Fruit fly (Drosophila melanogaster) whole organism, adult: ENCODE measurements around the gene robl37BC.

ENCODE experiments used
- CG11617 ChIP-seq: fragments of 200-800 bp; sonication (Bioruptor generic); optimal IDR thresholded peaks from 2 replicates; lab custom pipeline; 2017; ENCODE audit warnings: mild to moderate bottlenecking, missing biosample characterization, missing genetic modification reagents, missing genetic modification characterization
- CG12768 ChIP-seq: fragments of 200-800 bp; sonication (Bioruptor generic); optimal IDR thresholded peaks from 2 replicates; lab custom pipeline; 2017; ENCODE audit warnings: missing biosample characterization, missing genetic modification characterization, mild to moderate bottlenecking, moderate library complexity, missing genetic modification reagents
- CG14711 ChIP-seq: fragments of 200-800 bp; sonication (Bioruptor generic); optimal IDR thresholded peaks from 2 replicates; lab custom pipeline; 2018; ENCODE audit warnings: missing biosample characterization, mild to moderate bottlenecking, missing genetic modification characterization, moderate library complexity
- CG1620 ChIP-seq: fragments of 200-800 bp; sonication (Bioruptor generic); optimal IDR thresholded peaks from 2 replicates; lab custom pipeline; 2016; ENCODE audit warnings: missing biosample characterization, missing genetic modification characterization
- CG33017 ChIP-seq: fragments of 200-800 bp; sonication (Bioruptor generic); optimal IDR thresholded peaks from 2 replicates; lab custom pipeline; 2018; ENCODE audit warnings: missing biosample characterization, mild to moderate bottlenecking, missing genetic modification characterization, moderate library complexity
- CG5204 ChIP-seq: fragments of 200-800 bp; sonication (Bioruptor generic); optimal IDR thresholded peaks from 2 replicates; lab custom pipeline; 2016; ENCODE audit warnings: missing biosample characterization, missing genetic modification characterization
- CG7045 ChIP-seq: fragments of 200-800 bp; sonication (Bioruptor generic); optimal IDR thresholded peaks from 2 replicates; lab custom pipeline; 2017; ENCODE audit warnings: missing biosample characterization, mild to moderate bottlenecking, missing genetic modification characterization
- CG7101 ChIP-seq: fragments of 200-800 bp; sonication (Bioruptor generic); optimal IDR thresholded peaks from 2 replicates; lab custom pipeline; 2018; ENCODE audit warnings: missing biosample characterization, mild to moderate bottlenecking, missing genetic modification characterization, moderate library complexity
- Clk ChIP-seq: fragments of 200-800 bp; sonication (Bioruptor generic); optimal IDR thresholded peaks from 2 replicates; lab custom pipeline; 2017; ENCODE audit warnings: missing biosample characterization, missing genetic modification characterization
- Crg-1 ChIP-seq: fragments of 200-800 bp; sonication (Bioruptor generic); optimal IDR thresholded peaks from 2 replicates; lab custom pipeline; 2016; ENCODE audit warnings: missing biosample characterization, missing genetic modification characterization
- Hr96 ChIP-seq: fragments of 200-800 bp; sonication (Bioruptor generic); optimal IDR thresholded peaks from 2 replicates; lab custom pipeline; 2016; ENCODE audit warnings: missing biosample characterization, missing genetic modification characterization
- Mnt ChIP-seq: fragments of 200-800 bp; sonication (Bioruptor generic); optimal IDR thresholded peaks from 2 replicates; lab custom pipeline; 2016; ENCODE audit warnings: missing biosample characterization, mild to moderate bottlenecking, missing genetic modification characterization
- bab1 ChIP-seq: fragments of 200-800 bp; sonication (Bioruptor generic); optimal IDR thresholded peaks from 3 replicates; lab custom pipeline; 2019; ENCODE audit warnings: missing biosample characterization, mild to moderate bottlenecking, missing genetic modification characterization, moderate library complexity
- cic ChIP-seq: fragments of 200-800 bp; sonication (Bioruptor generic); optimal IDR thresholded peaks from 2 replicates; lab custom pipeline; 2017; ENCODE audit warnings: missing biosample characterization, mild to moderate bottlenecking, missing genetic modification characterization, moderate library complexity
- cnc ChIP-seq, 2 experiments: fragments of >200 bp; optimal IDR thresholded peaks; 2 replicates each; lab custom pipeline; 2017
- kay ChIP-seq: fragments of 200-800 bp; sonication (Bioruptor generic); peaks from one replicate; lab custom pipeline; 2016; ENCODE audit warnings: missing biosample characterization, missing genetic modification characterization, borderline replicate concordance
- ovo ChIP-seq: fragments of 200-800 bp; sonication (Bioruptor generic); optimal IDR thresholded peaks from 2 replicates; lab custom pipeline; 2016; ENCODE audit warnings: missing biosample characterization, missing genetic modification characterization
- pad ChIP-seq: fragments of 200-800 bp; sonication (Bioruptor generic); optimal IDR thresholded peaks from 3 replicates; lab custom pipeline; 2017; ENCODE audit warnings: missing biosample characterization, missing genetic modification characterization, mild to moderate bottlenecking, moderate library complexity, missing genetic modification reagents
- tj ChIP-seq: fragments of 200-800 bp; sonication (Bioruptor generic); optimal IDR thresholded peaks from 3 replicates; lab custom pipeline; 2017; ENCODE audit warnings: missing biosample characterization, mild to moderate bottlenecking, missing genetic modification characterization, moderate library complexity
- toe ChIP-seq: fragments of 200-800 bp; sonication (Bioruptor generic); optimal IDR thresholded peaks from 2 replicates; lab custom pipeline; 2016; ENCODE audit warnings: missing biosample characterization, missing genetic modification characterization

The robl37BC gene

dm6 chr2L:18968370-18969105 is 42.1 kb upstream of the robl37BC start, which contains the start of the genes Nak and Tango6:
Nak (minus strand) TSS chr2L:18968744.
Tango6 (plus strand) TSS chr2L:18969028.
- TF ChIP-seq CG14711, result peak; percentile 46
- no peak for TF ChIP-seq CG12768
- peak; percentile 63 for TF ChIP-seq toe (GFP tag; lab: Kevin White, UChicago)
- TF ChIP-seq ovo (GFP tag; lab: Kevin White, UChicago), result no peak
- peak; percentile 63 for TF ChIP-seq bab1 (GFP tag; lab: Kevin White, UChicago)
- peak; percentile 71 for TF ChIP-seq Mnt (GFP tag; lab: Kevin White, UChicago)
- peak; percentile 53 for TF ChIP-seq CG11617
- TF ChIP-seq CG1620 (GFP tag; lab: Kevin White, UChicago), result peak; percentile 58
- no peak for TF ChIP-seq kay (GFP tag; lab: Kevin White, UChicago)
- TF ChIP-seq CG7101 (tag; lab: Kevin White, UChicago), result peak; percentile 55
- peak; percentile 44 for TF ChIP-seq pad (GFP tag; lab: Kevin White, UChicago)
- TF ChIP-seq CG33017 (tag; lab: Kevin White, UChicago), result peak; percentile 41
- no peak for TF ChIP-seq cnc (optimal IDR thresholded peaks at IDR 0.05; lab: Kevin White, UChicago)
- TF ChIP-seq Crg-1, result peak; percentile 48
- TF ChIP-seq Hr96 (GFP tag; lab: Kevin White, UChicago), result peak; percentile 67
- peak; percentile 49 for TF ChIP-seq tj
- peak; percentile 53 for TF ChIP-seq CG5204 (GFP tag; lab: Kevin White, UChicago)
- TF ChIP-seq cic (GFP tag; lab: Kevin White, UChicago), result peak; percentile 13
- no peak for TF ChIP-seq Clk
- peak; percentile 40 for TF ChIP-seq CG7045

- TF ChIP-seq CG12768 (peak; percentile 80), CG11617 (peak; percentile 83), CG33017 (tag; lab: Kevin White, UChicago) (peak; percentile 63), CG7101 (tag; lab: Kevin White, UChicago) (peak; percentile 78), Crg-1 (peak; percentile 77), toe (GFP tag; lab: Kevin White, UChicago) (peak; percentile 83), cic (GFP tag; lab: Kevin White, UChicago) (peak; percentile 84), CG14711 (peak; percentile 68), CG1620 (GFP tag; lab: Kevin White, UChicago) (peak; percentile 59), bab1 (GFP tag; lab: Kevin White, UChicago) (peak; percentile 47), Mnt (GFP tag; lab: Kevin White, UChicago) (peak; percentile 80), cnc (optimal IDR thresholded peaks at IDR 0.05; lab: Kevin White, UChicago) (no peak), Hr96 (GFP tag; lab: Kevin White, UChicago) (peak; percentile 60), CG7045 (peak; percentile 56), tj (peak; percentile 76), ovo (GFP tag; lab: Kevin White, UChicago) (peak; percentile 81), CG5204 (GFP tag; lab: Kevin White, UChicago) (no peak), Clk (peak; percentile 57), pad (GFP tag; lab: Kevin White, UChicago) (peak; percentile 73), kay (GFP tag; lab: Kevin White, UChicago) (no peak)
Measured at dm6 chr2L:18974063-18974779, 36.4 kb upstream of the robl37BC start, which contains the start of the genes L2HGDH and CG10431. L2HGDH (minus strand) TSS chr2L:18974448. CG10431 (plus strand) TSS chr2L:18974710.

- TF ChIP-seq pad (GFP tag; lab: Kevin White, UChicago), result no peak
- no peak for TF ChIP-seq Clk
- no peak for TF ChIP-seq CG7101 (tag; lab: Kevin White, UChicago)
- no peak for TF ChIP-seq CG12768
- TF ChIP-seq kay (GFP tag; lab: Kevin White, UChicago), result no peak
- TF ChIP-seq CG14711, result no peak
- no peak for TF ChIP-seq Mnt (GFP tag; lab: Kevin White, UChicago)
- no peak for TF ChIP-seq bab1 (GFP tag; lab: Kevin White, UChicago)
- no peak for TF ChIP-seq toe (GFP tag; lab: Kevin White, UChicago)
- TF ChIP-seq Crg-1, result no peak
- no peak for TF ChIP-seq tj
- TF ChIP-seq Hr96 (GFP tag; lab: Kevin White, UChicago), result no peak
- no peak for TF ChIP-seq cic (GFP tag; lab: Kevin White, UChicago)
- no peak for TF ChIP-seq CG33017 (tag; lab: Kevin White, UChicago)
- TF ChIP-seq CG1620 (GFP tag; lab: Kevin White, UChicago), result no peak
- TF ChIP-seq ovo (GFP tag; lab: Kevin White, UChicago), result no peak
- TF ChIP-seq CG11617, result no peak
- TF ChIP-seq cnc (optimal IDR thresholded peaks at IDR 0.05; lab: Kevin White, UChicago), result no peak
- TF ChIP-seq CG5204 (GFP tag; lab: Kevin White, UChicago), result no peak
Measured at dm6 chr2L:18976749-18977148, 33.9 kb upstream of the robl37BC start.

dm6 chr2L:18978923-18979322 is 31.7 kb upstream of the robl37BC start:
- no peak for TF ChIP-seq Mnt (GFP tag; lab: Kevin White, UChicago)
- TF ChIP-seq pad (GFP tag; lab: Kevin White, UChicago), result no peak
- TF ChIP-seq CG7045, result no peak
- no peak for TF ChIP-seq CG5204 (GFP tag; lab: Kevin White, UChicago)
- TF ChIP-seq ovo (GFP tag; lab: Kevin White, UChicago), result no peak
- TF ChIP-seq Hr96 (GFP tag; lab: Kevin White, UChicago), result no peak
- TF ChIP-seq toe (GFP tag; lab: Kevin White, UChicago), result no peak
- TF ChIP-seq cnc (optimal IDR thresholded peaks at IDR 0.05; lab: Kevin White, UChicago), result no peak
- no peak for TF ChIP-seq CG11617
- no peak for TF ChIP-seq CG14711
- TF ChIP-seq CG33017 (tag; lab: Kevin White, UChicago), result no peak
- TF ChIP-seq tj, result no peak
- TF ChIP-seq Crg-1, result no peak
- no peak for TF ChIP-seq cic (GFP tag; lab: Kevin White, UChicago)
- no peak for TF ChIP-seq CG7101 (tag; lab: Kevin White, UChicago)
- TF ChIP-seq CG12768, result no peak
- no peak for TF ChIP-seq kay (GFP tag; lab: Kevin White, UChicago)
- TF ChIP-seq Clk, result no peak
- TF ChIP-seq CG1620 (GFP tag; lab: Kevin White, UChicago), result no peak
